Fruit fly (Drosophila melanogaster): ENCODE data around the gene Paf-AHalpha.

Gene Paf-AHalpha

DNA sequence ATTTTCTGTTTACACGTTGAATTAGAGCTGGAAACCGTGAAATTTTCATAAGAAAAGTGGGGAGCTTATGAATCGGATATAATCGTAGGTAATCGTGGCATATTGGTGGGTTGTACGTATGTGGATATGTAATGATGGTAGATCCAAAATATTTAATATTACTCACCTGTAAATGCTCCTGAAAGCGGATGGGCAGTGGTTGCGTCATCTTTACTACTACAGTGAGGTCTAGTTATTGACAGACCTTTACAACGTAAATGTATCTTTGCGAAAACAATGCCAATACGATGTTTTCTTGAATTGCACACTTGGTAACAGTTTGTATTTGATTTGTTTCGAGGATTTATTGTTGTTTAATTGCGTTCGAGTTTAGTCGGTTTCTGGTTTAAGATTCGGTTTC, 48.6 kb upstream of the Paf-AHalpha start:
- no peak for TF ChIP-seq CrebA (GFP tag; optimal IDR thresholded peaks at IDR 0.05; ENCODE audit: borderline replicate concordance)
- no peak for TF ChIP-seq Dif (GFP tag; optimal IDR thresholded peaks at IDR 0.05; ENCODE audit: partially characterized antibody)
- no peak for TF ChIP-seq Dfd (GFP tag; optimal IDR thresholded peaks at IDR 0.05)
- TF ChIP-seq h (GFP tag; optimal IDR thresholded peaks at IDR 0.05), result no peak
- no peak for TF ChIP-seq Abd-B (GFP tag; optimal IDR thresholded peaks at IDR 0.05)
- TF ChIP-seq woc (GFP tag; optimal IDR thresholded peaks at IDR 0.05), result no peak
- TF ChIP-seq tai (GFP tag; optimal IDR thresholded peaks at IDR 0.05), result no peak
- no peak for TF ChIP-seq rgr (GFP tag; optimal IDR thresholded peaks at IDR 0.05)
- TF ChIP-seq ey (GFP tag; optimal IDR thresholded peaks at IDR 0.05), result no peak
- no peak for TF ChIP-seq dl (GFP tag; optimal IDR thresholded peaks at IDR 0.05; ENCODE audit: insufficient read depth in 1 of 2, partially characterized antibody in 2 of 2)
- no peak for TF ChIP-seq sage (GFP tag; optimal IDR thresholded peaks at IDR 0.05)
- no peak for TF ChIP-seq CG32264 (GFP tag; optimal IDR thresholded peaks at IDR 0.05)
- TF ChIP-seq sv (GFP tag; optimal IDR thresholded peaks at IDR 0.05), result no peak
- TF ChIP-seq CG9705 (GFP tag; optimal IDR thresholded peaks at IDR 0.05), result no peak
- TF ChIP-seq brk (GFP tag; optimal IDR thresholded peaks at IDR 0.05), result no peak
- no peak for TF ChIP-seq Jra (GFP tag; optimal IDR thresholded peaks at IDR 0.05)
- no peak for TF ChIP-seq usp (GFP tag; optimal IDR thresholded peaks at IDR 0.05)
- no peak for TF ChIP-seq Rel (GFP tag; optimal IDR thresholded peaks at IDR 0.05)
- no peak for TF ChIP-seq Rel (tag; optimal IDR thresholded peaks at IDR 0.05)

DNA sequence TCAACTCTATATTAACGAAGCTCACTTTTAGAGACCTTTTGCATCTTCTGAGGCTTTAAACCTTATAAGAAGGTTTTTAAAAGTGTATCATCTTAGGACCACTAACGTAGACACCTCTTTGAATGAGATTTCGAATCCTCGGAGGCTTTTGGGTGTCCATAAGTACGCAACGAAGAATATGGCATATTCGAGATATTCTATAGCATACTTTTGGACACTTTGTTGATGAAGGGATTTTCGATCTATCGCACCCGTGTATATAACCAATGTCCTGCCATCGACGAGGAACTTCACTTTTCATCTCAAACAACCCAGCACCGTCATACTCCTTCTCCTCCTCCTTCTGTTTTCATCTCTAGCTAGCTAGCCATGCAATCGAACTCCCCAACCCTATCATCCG, 37.0 kb upstream of the Paf-AHalpha start:
- no peak for TF ChIP-seq rgr (GFP tag; optimal IDR thresholded peaks at IDR 0.05)
- no peak for TF ChIP-seq dmrt93B (GFP tag; optimal IDR thresholded peaks at IDR 0.05)
- TF ChIP-seq Hnf4 (GFP tag; optimal IDR thresholded peaks at IDR 0.05), result no peak
- no peak for TF ChIP-seq CrebA (GFP tag; optimal IDR thresholded peaks at IDR 0.05; ENCODE audit: borderline replicate concordance)
- TF ChIP-seq HLH106 (tag; optimal IDR thresholded peaks at IDR 0.05), result no peak
- no peak for TF ChIP-seq OdsH (GFP tag; optimal IDR thresholded peaks at IDR 0.05)

DNA sequence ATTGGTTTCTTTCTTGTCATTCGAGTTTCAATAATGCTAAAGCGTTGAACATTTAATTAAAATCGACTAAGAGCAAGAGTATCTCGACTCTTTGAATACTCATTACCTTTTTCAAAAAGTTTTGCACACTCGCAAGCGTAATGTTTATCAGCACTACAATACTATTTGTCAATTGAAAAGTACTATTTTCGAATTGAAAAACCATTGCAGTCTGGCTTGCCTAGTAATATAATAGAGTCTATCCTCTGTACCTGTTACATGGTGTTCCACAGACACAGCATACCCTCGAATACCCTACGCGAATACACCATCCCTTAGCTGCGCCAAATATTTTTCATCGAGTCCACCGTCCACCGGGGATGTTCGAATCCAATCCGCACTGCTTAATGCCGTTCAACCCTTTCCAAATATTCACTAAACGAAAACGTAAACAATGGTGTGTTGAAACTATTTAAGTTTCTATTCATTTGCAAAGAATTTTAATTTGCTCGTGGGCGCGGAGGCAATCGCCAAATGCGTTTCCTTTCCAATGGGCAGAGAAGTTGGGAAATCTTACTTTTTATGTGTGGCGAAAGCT, 33.3 kb upstream of the Paf-AHalpha start:
- TF ChIP-seq usp (GFP tag; optimal IDR thresholded peaks at IDR 0.05), result no peak
- no peak for TF ChIP-seq fru (GFP tag; optimal IDR thresholded peaks at IDR 0.05)
- TF ChIP-seq CrebA (GFP tag; optimal IDR thresholded peaks at IDR 0.05; ENCODE audit: borderline replicate concordance), result no peak
- peak; percentile 34 for TF ChIP-seq woc (GFP tag; optimal IDR thresholded peaks at IDR 0.05)
- peak; percentile 5 for TF ChIP-seq HLH106 (tag; optimal IDR thresholded peaks at IDR 0.05)
- no peak for TF ChIP-seq Abd-B (GFP tag; optimal IDR thresholded peaks at IDR 0.05)
- TF ChIP-seq sage (GFP tag; optimal IDR thresholded peaks at IDR 0.05), result no peak
- TF ChIP-seq sv (GFP tag; optimal IDR thresholded peaks at IDR 0.05), result no peak
- no peak for TF ChIP-seq Hr78 (GFP tag; optimal IDR thresholded peaks at IDR 0.05)
- TF ChIP-seq brk (GFP tag; optimal IDR thresholded peaks at IDR 0.05), result no peak
- TF ChIP-seq pan (optimal IDR thresholded peaks at IDR 0.05), result no peak
- TF ChIP-seq foxo (GFP tag; optimal IDR thresholded peaks at IDR 0.05), result peak in 1 of 2 experiments; percentile 20

DNA sequence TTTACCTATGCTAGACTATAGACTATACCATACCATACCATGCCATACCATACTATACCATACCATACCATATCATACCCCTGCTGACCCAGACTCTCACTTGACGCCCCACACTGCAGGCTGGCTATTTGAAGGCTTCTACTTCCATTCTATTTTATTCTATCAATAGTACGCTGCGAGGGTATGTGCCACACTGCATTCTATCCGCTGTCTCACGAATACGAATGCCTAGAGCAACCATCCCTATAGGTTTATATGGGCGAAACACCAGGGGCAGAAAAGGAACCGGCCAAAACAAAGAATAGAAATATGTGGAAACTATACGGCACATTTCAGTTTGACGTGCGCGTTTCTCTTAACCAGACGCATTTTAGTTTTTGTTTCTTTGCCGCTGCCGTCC, 32.4 kb upstream of the Paf-AHalpha start:
- TF ChIP-seq dsf (GFP tag; optimal IDR thresholded peaks at IDR 0.05; ENCODE audit: borderline replicate concordance) (no peak), br (GFP tag; optimal IDR thresholded peaks at IDR 0.05) (no peak), N (GFP tag; optimal IDR thresholded peaks at IDR 0.05) (no peak), OdsH (GFP tag; optimal IDR thresholded peaks at IDR 0.05) (no peak), ey (GFP tag; optimal IDR thresholded peaks at IDR 0.05) (no peak), dl (GFP tag; optimal IDR thresholded peaks at IDR 0.05; ENCODE audit: insufficient read depth in 1 of 2, partially characterized antibody in 2 of 2) (no peak), Hr83 (GFP tag; optimal IDR thresholded peaks at IDR 0.05; ENCODE audit: poor library complexity, severe bottlenecking) (no peak), h (GFP tag; optimal IDR thresholded peaks at IDR 0.05) (no peak), usp (GFP tag; optimal IDR thresholded peaks at IDR 0.05) (no peak), Myc (optimal IDR thresholded peaks at IDR 0.05) (no peak), Rel (GFP tag; optimal IDR thresholded peaks at IDR 0.05) (no peak), Rel (tag; optimal IDR thresholded peaks at IDR 0.05) (no peak), foxo (GFP tag; optimal IDR thresholded peaks at IDR 0.05) (no peak), GATAd (GFP tag; optimal IDR thresholded peaks at IDR 0.05) (no peak), psq (GFP tag; optimal IDR thresholded peaks at IDR 0.05) (no peak), fru (GFP tag; optimal IDR thresholded peaks at IDR 0.05) (no peak), Vsx2 (GFP tag; optimal IDR thresholded peaks at IDR 0.05; ENCODE audit: partially characterized antibody) (no peak), rgr (GFP tag; optimal IDR thresholded peaks at IDR 0.05) (no peak), Sp1 (GFP tag; optimal IDR thresholded peaks at IDR 0.05) (no peak), Dif (GFP tag; optimal IDR thresholded peaks at IDR 0.05; ENCODE audit: partially characterized antibody) (no peak)
